Worm (Caenorhabditis elegans) whole organism, L4 larva: Measurements from ENCODE around the gene F37A4.6.

ENCODE experiments used
- F37D6.2 ChIP-seq: sonication (generic microtip); optimal IDR thresholded peaks from 2 replicates; lab custom pipeline; 2016; ENCODE audit warnings: mild to moderate bottlenecking, missing genetic modification characterization, missing compliant biosample characterization
- R02D3.7 ChIP-seq: fragments of 150-350 bp; sonication (generic microtip); optimal IDR thresholded peaks from 3 replicates; lab custom pipeline; 2014; ENCODE audit warnings: missing biosample characterization, missing genetic modification characterization
- T20F7.1 ChIP-seq: fragments of 200-800 bp; sonication (Bioruptor generic); optimal IDR thresholded peaks from 2 replicates; lab custom pipeline; 2018; ENCODE audit warnings: mild to moderate bottlenecking, missing genetic modification characterization, missing compliant biosample characterization
- T26A8.4 ChIP-seq: fragments of 200-800 bp; sonication (Bioruptor generic); IDR thresholded peaks from 2 replicates; pipeline ENCODE4 v1.3.6; 2022; ENCODE audit warnings: missing genetic modification characterization, missing compliant biosample characterization
- Y105C5A.15 ChIP-seq: fragments of 200-800 bp; sonication (Bioruptor generic); IDR thresholded peaks from 2 replicates; pipeline ENCODE4 v1.3.6; 2022; ENCODE audit warnings: missing genetic modification characterization, missing compliant biosample characterization
- ZK337.2 ChIP-seq: fragments of 200-800 bp; sonication (Bioruptor generic); IDR thresholded peaks from 2 replicates; pipeline ENCODE4 v1.3.6; 2022; ENCODE audit warnings: missing genetic modification reagents, missing genetic modification characterization, missing compliant biosample characterization
- ZK546.5 ChIP-seq, 2 experiments: sonication (generic microtip); optimal IDR thresholded peaks; 2 replicates each; lab custom pipeline; 2017; ENCODE audit warnings: missing biosample characterization in 2 of 2, missing genetic modification characterization in 2 of 2
- aha-1 ChIP-seq: fragments of 150-350 bp; peaks from one replicate; lab custom pipeline; 2014; ENCODE audit warnings: missing biosample characterization, missing genetic modification characterization
- aly-2 ChIP-seq: sonication (generic microtip); optimal IDR thresholded peaks from 2 replicates; lab custom pipeline; 2018; ENCODE audit warnings: missing biosample characterization, missing genetic modification characterization
- ceh-28 ChIP-seq: fragments of 150-350 bp; optimal IDR thresholded peaks from 2 replicates; lab custom pipeline; 2014; ENCODE audit warnings: missing biosample characterization, missing genetic modification reagents, missing genetic modification characterization
- ceh-32 ChIP-seq: sonication (generic microtip); optimal IDR thresholded peaks from 2 replicates; lab custom pipeline; 2016; ENCODE audit warnings: mild to moderate bottlenecking, missing genetic modification characterization, missing compliant biosample characterization; ENCODE audit not compliant: poor library complexity
- ceh-44 ChIP-seq: fragments of 200-800 bp; sonication (Bioruptor generic); IDR thresholded peaks from 2 replicates; pipeline ENCODE4 v1.3.6; 2022; ENCODE audit warnings: missing genetic modification reagents, missing genetic modification characterization, missing compliant biosample characterization
- ces-1 ChIP-seq: fragments of 150-350 bp; sonication (generic microtip); optimal IDR thresholded peaks from 4 replicates; lab custom pipeline; 2014; ENCODE audit warnings: missing biosample characterization, missing genetic modification reagents, missing genetic modification characterization
- cey-2 ChIP-seq: sonication (generic microtip); optimal IDR thresholded peaks from 3 replicates; lab custom pipeline; 2017; ENCODE audit warnings: missing genetic modification characterization, mild to moderate bottlenecking, missing compliant biosample characterization, antibody characterized with exemption, borderline replicate concordance; ENCODE audit not compliant: insufficient read depth
- ctbp-1 ChIP-seq: fragments of 200-800 bp; sonication (Bioruptor generic); IDR thresholded peaks from 2 replicates; pipeline ENCODE4 v1.3.6; 2022; ENCODE audit warnings: missing genetic modification reagents, missing genetic modification characterization, missing compliant biosample characterization
- daf-16 ChIP-seq, 3 experiments: sonication (generic microtip); optimal IDR thresholded peaks; 2 replicates each; lab custom pipeline; 2016 to 2017; ENCODE audit warnings: missing genetic modification characterization in 3 of 3, missing genetic modification reagents in 3 of 3, mild to moderate bottlenecking in 2 of 3, missing compliant biosample characterization in 2 of 3, missing biosample characterization in 1 of 3, moderate library complexity in 1 of 3
- daf-8 ChIP-seq: fragments of 200-800 bp; sonication (Bioruptor generic); IDR thresholded peaks from 2 replicates; pipeline ENCODE4 v1.3.6; 2022; ENCODE audit warnings: missing genetic modification characterization, missing compliant biosample characterization
- dmd-6 ChIP-seq: fragments of 200-800 bp; sonication (Bioruptor generic); IDR thresholded peaks from 2 replicates; pipeline ENCODE4 v1.3.6; 2022; ENCODE audit warnings: missing genetic modification reagents, missing genetic modification characterization, missing compliant biosample characterization
- dmd-9 ChIP-seq: fragments of 200-800 bp; sonication (Bioruptor generic); IDR thresholded peaks from 2 replicates; pipeline ENCODE4 v1.3.6; 2022; ENCODE audit warnings: missing genetic modification reagents, missing genetic modification characterization, missing compliant biosample characterization
- dve-1 ChIP-seq: sonication (generic microtip); optimal IDR thresholded peaks from 2 replicates; lab custom pipeline; 2017; ENCODE audit warnings: antibody characterized with exemption, mild to moderate bottlenecking, missing genetic modification characterization, missing compliant biosample characterization; ENCODE audit not compliant: insufficient read depth
- egl-43 ChIP-seq: fragments of 200-800 bp; sonication (Bioruptor generic); IDR thresholded peaks from 2 replicates; pipeline ENCODE4 v1.3.6; 2022; ENCODE audit warnings: missing genetic modification reagents, missing genetic modification characterization, missing compliant biosample characterization
- fkh-10 ChIP-seq: fragments of 150-350 bp; optimal IDR thresholded peaks from 2 replicates; lab custom pipeline; 2014; ENCODE audit warnings: missing biosample characterization, missing genetic modification reagents, missing genetic modification characterization
- gei-8 ChIP-seq: fragments of 200-800 bp; sonication (Bioruptor generic); optimal IDR thresholded peaks from 2 replicates; lab custom pipeline; 2018; ENCODE audit warnings: mild to moderate bottlenecking, missing genetic modification characterization, missing compliant biosample characterization
- hlh-30 ChIP-seq: sonication (generic microtip); optimal IDR thresholded peaks from 2 replicates; lab custom pipeline; 2017; ENCODE audit warnings: antibody characterized with exemption, mild to moderate bottlenecking, missing genetic modification characterization, missing compliant biosample characterization; ENCODE audit not compliant: insufficient read depth
- lim-7 ChIP-seq: fragments of 200-800 bp; sonication (Bioruptor generic); IDR thresholded peaks from 2 replicates; pipeline ENCODE4 v1.3.6; 2022; ENCODE audit warnings: missing genetic modification characterization, missing compliant biosample characterization
- lin-1 ChIP-seq: fragments of 200-800 bp; sonication (Bioruptor generic); IDR thresholded peaks from 2 replicates; pipeline ENCODE4 v1.3.6; 2022; ENCODE audit warnings: missing genetic modification reagents, missing genetic modification characterization, missing compliant biosample characterization
- lin-39 ChIP-seq: fragments of 150-350 bp; optimal IDR thresholded peaks from 2 replicates; lab custom pipeline; 2014; ENCODE audit warnings: missing biosample characterization, missing genetic modification reagents, missing genetic modification characterization
- lsy-2 ChIP-seq, 2 experiments: fragments of 150-350 bp in 1 of 2; sonication (generic microtip) in 1 of 2; optimal IDR thresholded peaks; 2 replicates each; lab custom pipeline; 2014 to 2017; ENCODE audit warnings: missing biosample characterization in 2 of 2, missing genetic modification characterization in 2 of 2
- mdl-1 ChIP-seq, 2 experiments: fragments of 150-350 bp in 1 of 2; sonication (generic microtip) in 1 of 2; optimal IDR thresholded peaks; 2 replicates each; lab custom pipeline; 2014 to 2017; ENCODE audit warnings: missing biosample characterization in 2 of 2, missing genetic modification characterization in 2 of 2
- mep-1 ChIP-seq: fragments of 150-350 bp; sonication (generic microtip); optimal IDR thresholded peaks from 3 replicates; lab custom pipeline; 2014; ENCODE audit warnings: missing biosample characterization, missing genetic modification characterization
- mxl-2 ChIP-seq: fragments of 200-800 bp; sonication (Bioruptor generic); conservative IDR thresholded peaks from 2 replicates; pipeline ENCODE4 v1.3.6; 2022; ENCODE audit warnings: missing genetic modification reagents, missing genetic modification characterization, missing compliant biosample characterization
- nhr-11 ChIP-seq: fragments of 150-350 bp; optimal IDR thresholded peaks from 2 replicates; lab custom pipeline; 2014; ENCODE audit warnings: missing biosample characterization, missing genetic modification characterization
- nhr-28 ChIP-seq: fragments of 150-350 bp; optimal IDR thresholded peaks from 2 replicates; lab custom pipeline; 2014; ENCODE audit warnings: missing biosample characterization, missing genetic modification characterization
- nhr-48 ChIP-seq: sonication (generic microtip); optimal IDR thresholded peaks from 2 replicates; lab custom pipeline; 2016; ENCODE audit warnings: mild to moderate bottlenecking, missing genetic modification characterization, missing compliant biosample characterization
- nhr-77 ChIP-seq: fragments of 150-350 bp; optimal IDR thresholded peaks from 2 replicates; lab custom pipeline; 2014; ENCODE audit warnings: missing biosample characterization, missing genetic modification characterization
- php-3 ChIP-seq: fragments of 200-800 bp; sonication (Bioruptor generic); IDR thresholded peaks from 2 replicates; pipeline ENCODE4 v1.3.6; 2022; ENCODE audit warnings: missing genetic modification reagents, missing genetic modification characterization, missing compliant biosample characterization
- pqm-1 ChIP-seq: sonication (generic microtip); optimal IDR thresholded peaks from 2 replicates; lab custom pipeline; 2017; ENCODE audit warnings: missing biosample characterization, missing genetic modification characterization
- rbr-2 ChIP-seq: sonication (generic microtip); optimal IDR thresholded peaks from 2 replicates; lab custom pipeline; 2016; ENCODE audit warnings: missing genotype, missing genetic modification characterization, missing compliant biosample characterization
- set-16 ChIP-seq: fragments of 200-800 bp; sonication (Bioruptor generic); IDR thresholded peaks from 2 replicates; pipeline ENCODE4 v1.3.6; 2022; ENCODE audit warnings: missing genetic modification reagents, missing genetic modification characterization, missing compliant biosample characterization
- skn-1 ChIP-seq: fragments of 150-350 bp; optimal IDR thresholded peaks from 2 replicates; lab custom pipeline; 2014; ENCODE audit warnings: missing biosample characterization, missing genetic modification characterization
- spr-1 ChIP-seq: sonication (generic microtip); optimal IDR thresholded peaks from 2 replicates; lab custom pipeline; 2016; ENCODE audit warnings: mild to moderate bottlenecking, missing genetic modification characterization, missing compliant biosample characterization
- unc-62 ChIP-seq, 3 experiments: fragments of 150-350 bp in 1 of 3; sonication (generic microtip); optimal IDR thresholded peaks in 2 of 3; peaks in 1 of 3; 1 replicate in 1 of 3; 2 replicates in 2 of 3; lab custom pipeline; 2014 to 2017; ENCODE audit warnings: missing biosample characterization in 3 of 3, missing genetic modification characterization in 3 of 3, missing genetic modification reagents in 3 of 3, missing genotype in 1 of 3
- zfp-2 ChIP-seq: sonication (generic microtip); optimal IDR thresholded peaks from 2 replicates; lab custom pipeline; 2016; ENCODE audit warnings: mild to moderate bottlenecking, missing genetic modification characterization, missing compliant biosample characterization
- zfp-3 ChIP-seq: fragments of 200-800 bp; sonication (Bioruptor generic); conservative IDR thresholded peaks from 2 replicates; pipeline ENCODE4 v1.3.6; 2022; ENCODE audit warnings: missing genetic modification reagents, missing genetic modification characterization, missing compliant biosample characterization
- zip-2 ChIP-seq: fragments of 150-350 bp; optimal IDR thresholded peaks from 2 replicates; lab custom pipeline; 2014; ENCODE audit warnings: missing biosample characterization, missing genetic modification characterization

The F37A4.6 gene

DNA sequence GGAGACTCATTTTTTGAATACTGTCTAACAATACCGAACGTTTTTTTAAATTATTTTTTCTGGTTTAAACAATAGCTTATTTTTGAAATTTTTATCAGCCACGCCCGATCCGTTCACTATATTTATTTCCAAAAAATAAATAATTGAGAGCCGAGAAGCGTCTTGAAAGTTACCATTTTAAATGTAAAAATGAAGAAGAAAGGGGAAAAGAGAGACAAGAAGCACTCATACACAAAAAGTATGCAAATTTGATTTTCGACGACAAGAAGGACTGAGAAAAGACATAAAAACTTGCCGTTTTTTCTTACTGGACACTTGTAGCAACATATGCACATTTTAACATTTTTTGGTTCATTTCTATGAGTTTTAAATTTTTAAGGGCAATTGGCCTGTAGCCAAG is 23.8 kb upstream of the F37A4.6 start:
- TF ChIP-seq lin-39 (tag; lab: Kevin White, UChicago) (no peak), ces-1 (GFP tag; lab: Kevin White, UChicago) (peak; percentile 32), set-16 (GFP tag; lab: Robert Waterston, UW) (no peak), unc-62 (GFP tag; optimal IDR thresholded peaks at IDR 0.05 in 1 of 2; lab: Kevin White, UChicago) (peak in 1 of 2 experiments; percentile 11), unc-62 (tag; optimal IDR thresholded peaks at IDR 0.05; lab: Kevin White, UChicago) (no peak), spr-1 (tag; lab: Kevin White, UChicago) (no peak), fkh-10 (GFP tag; lab: Kevin White, UChicago) (peak; percentile 79), egl-43 (no peak)

DNA sequence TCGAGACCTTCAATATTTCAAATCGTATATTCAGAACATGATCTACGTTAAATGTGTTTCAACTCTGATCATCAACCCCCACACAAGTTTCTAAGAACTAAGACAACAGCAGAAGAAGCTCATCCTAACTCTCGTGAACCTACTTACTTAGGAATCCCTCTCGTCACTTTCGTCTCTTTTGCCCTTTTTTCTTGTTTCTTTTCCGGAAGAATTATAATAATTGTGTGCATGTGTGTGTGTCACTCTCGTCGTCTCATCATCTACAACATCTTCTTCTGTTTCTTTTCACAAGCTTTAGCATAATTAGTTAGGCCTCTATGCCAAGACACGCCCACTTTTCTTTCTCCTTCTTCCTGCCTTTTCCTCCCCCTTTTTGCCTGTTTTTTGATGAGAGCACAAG is 15.1 kb upstream of the F37A4.6 start:
- TF ChIP-seq ZK337.2 (GFP tag; lab: Robert Waterston, UW) (no peak), ctbp-1 (GFP tag; lab: Robert Waterston, UW) (0 out of 2 replicates have a peak, but pooled peaks have one; percentile 18)

DNA sequence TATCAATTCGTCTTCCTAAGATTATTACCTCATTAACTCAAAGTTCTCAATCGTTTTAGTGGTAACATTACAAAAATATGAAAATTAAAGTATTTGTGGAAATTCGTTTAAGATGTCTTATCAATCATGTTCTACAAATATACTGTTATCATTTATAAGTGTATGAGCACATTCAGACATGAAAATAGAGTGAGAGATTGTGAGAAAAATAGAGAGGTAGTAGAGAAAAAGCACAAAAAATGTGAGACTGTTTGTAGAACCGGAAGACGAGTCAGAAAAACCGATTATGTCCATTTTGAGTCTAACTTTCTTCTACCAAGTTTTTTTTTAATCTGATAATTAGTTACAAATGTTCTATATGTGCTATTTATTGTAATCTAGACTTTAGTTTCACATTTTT is 12.3 kb upstream of the F37A4.6 start:
- 0 out of 2 replicates have a peak, but pooled peaks have one; percentile 30 for TF ChIP-seq lin-1
- TF ChIP-seq T26A8.4: no peak
- peak; percentile 71 for TF ChIP-seq nhr-77 (tag; lab: Kevin White, UChicago)
- TF ChIP-seq aly-2 (tag; lab: Kevin White, UChicago): no peak
- no peak for TF ChIP-seq zip-2 (tag; lab: Kevin White, UChicago)
- peak; percentile 66 for TF ChIP-seq dmd-6 (GFP tag; lab: Robert Waterston, UW)
- TF ChIP-seq Y105C5A.15: no peak
- peak; percentile 99 for TF ChIP-seq pqm-1 (tag; lab: Kevin White, UChicago)
- TF ChIP-seq R02D3.7: no peak
- no peak for TF ChIP-seq ceh-32 (tag; lab: Kevin White, UChicago)
- TF ChIP-seq nhr-28: peak; percentile 90
- no peak for TF ChIP-seq rbr-2 (tag; lab: Kevin White, UChicago)
- no peak for TF ChIP-seq daf-16 (GFP tag; optimal IDR thresholded peaks at IDR 0.05; lab: Kevin White, UChicago)
- peak; percentile 79 for TF ChIP-seq daf-16 (tag; optimal IDR thresholded peaks at IDR 0.05; lab: Kevin White, UChicago)
- TF ChIP-seq cey-2 (tag; lab: Kevin White, UChicago): no peak
- TF ChIP-seq gei-8 (GFP tag; lab: Kevin White, UChicago): no peak
- TF ChIP-seq T20F7.1 (GFP tag; lab: Kevin White, UChicago): no peak
- no peak for TF ChIP-seq dmd-9 (GFP tag; lab: Robert Waterston, UW)
- no peak for TF ChIP-seq ceh-28 (tag; lab: Kevin White, UChicago)
- no peak for TF ChIP-seq mep-1 (tag; lab: Kevin White, UChicago)
- TF ChIP-seq nhr-48 (tag; lab: Kevin White, UChicago): no peak
- TF ChIP-seq lin-39 (tag; lab: Kevin White, UChicago): no peak
- no peak for TF ChIP-seq zfp-3
- TF ChIP-seq lim-7 (GFP tag; lab: Robert Waterston, UW): no peak
- TF ChIP-seq egl-43: no peak
- no peak for TF ChIP-seq skn-1
- no peak for TF ChIP-seq zfp-2
- peak; percentile 73 for TF ChIP-seq php-3 (GFP tag; lab: Robert Waterston, UW)
- TF ChIP-seq daf-8 (GFP tag; lab: Robert Waterston, UW): no peak

DNA sequence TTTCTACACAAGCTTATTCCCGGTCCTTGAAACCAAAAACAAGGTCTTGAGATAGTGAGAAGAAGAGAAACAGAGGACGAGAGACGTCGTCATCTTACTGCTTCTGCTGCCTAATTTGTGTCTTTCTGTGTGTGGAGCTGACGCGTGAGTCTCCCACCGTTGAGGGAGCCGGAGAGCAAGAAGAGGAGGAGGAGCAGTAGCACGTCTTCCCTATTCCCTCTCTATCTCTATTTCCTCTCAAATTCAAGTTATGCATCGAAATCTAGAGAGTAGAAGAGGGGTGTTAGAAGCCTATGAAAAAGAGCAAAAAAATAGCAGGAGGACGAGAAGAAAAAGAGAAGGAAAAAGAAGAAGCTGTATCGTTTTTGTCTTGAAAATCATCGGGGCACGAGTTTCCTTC is 10.4 kb upstream of the F37A4.6 start:
- TF ChIP-seq Y105C5A.15 (no peak), hlh-30 (tag; lab: Kevin White, UChicago) (peak; percentile 54), ZK337.2 (GFP tag; lab: Robert Waterston, UW) (no peak), dve-1 (no peak), zip-2 (tag; lab: Kevin White, UChicago) (no peak), set-16 (GFP tag; lab: Robert Waterston, UW) (no peak; the same call in 1 of the 2 replicates), rbr-2 (tag; lab: Kevin White, UChicago) (peak; percentile 65), ceh-44 (GFP tag; lab: Robert Waterston, UW) (no peak), mep-1 (tag; lab: Kevin White, UChicago) (peak; percentile 63), F37D6.2 (tag; lab: Kevin White, UChicago) (peak; percentile 25), dmd-6 (GFP tag; lab: Robert Waterston, UW) (no peak), ZK546.5 (tag; optimal IDR thresholded peaks at IDR 0.05; lab: Kevin White, UChicago) (no peak), lsy-2 (tag; optimal IDR thresholded peaks at IDR 0.05; lab: Kevin White, UChicago) (peak; percentile 61 to 62), mdl-1 (tag; optimal IDR thresholded peaks at IDR 0.05; lab: Kevin White, UChicago) (peak in 1 of 2 experiments; percentile 69), mxl-2 (GFP tag; lab: Robert Waterston, UW) (no peak), fkh-10 (GFP tag; lab: Kevin White, UChicago) (peak; percentile 59), aha-1 (tag; lab: Kevin White, UChicago) (peak; percentile 80), nhr-11 (peak; percentile 33)
